Worm (Caenorhabditis elegans) whole organism, L2 larva: ENCODE measurements around the gene K01D12.9.
"Not testable (repeated sequence)": the region's sequence is repeated elsewhere in the genome, so short reads cannot be mapped to it uniquely, and the experiment has no call there.

Experiments
- F13H6.1 ChIP-seq: sonication (generic microtip); optimal IDR thresholded peaks from 2 replicates; lab custom pipeline; 2016; ENCODE audit warnings: missing genetic modification characterization, missing compliant biosample characterization
- ZK546.5 ChIP-seq: sonication (generic microtip); optimal IDR thresholded peaks from 2 replicates; lab custom pipeline; 2017; ENCODE audit warnings: missing biosample characterization, missing genetic modification characterization
- ama-1 ChIP-seq: fragments of 150-350 bp; optimal IDR thresholded peaks from 2 replicates; lab custom pipeline; 2018; ENCODE audit warnings: inconsistent platforms
- ceh-82 ChIP-seq: fragments of 150-350 bp; optimal IDR thresholded peaks from 2 replicates; lab custom pipeline; 2014; ENCODE audit warnings: missing biosample characterization, missing genetic modification characterization
- crh-2 ChIP-seq: sonication (generic microtip); optimal IDR thresholded peaks from 2 replicates; lab custom pipeline; 2017; ENCODE audit warnings: missing biosample characterization, missing genetic modification characterization
- egl-27 ChIP-seq: sonication (generic microtip); optimal IDR thresholded peaks from 3 replicates; lab custom pipeline; 2017; ENCODE audit warnings: missing biosample characterization, missing genetic modification reagents, missing genetic modification characterization
- elt-3 ChIP-seq: sonication (generic microtip); optimal IDR thresholded peaks from 2 replicates; lab custom pipeline; 2017; ENCODE audit warnings: missing biosample characterization, missing genetic modification characterization
- fos-1 ChIP-seq: fragments of 150-350 bp; optimal IDR thresholded peaks from 2 replicates; lab custom pipeline; 2014; ENCODE audit warnings: missing biosample characterization, missing genetic modification characterization
- gmeb-1 ChIP-seq: fragments of 150-350 bp; optimal IDR thresholded peaks from 2 replicates; lab custom pipeline; 2014; ENCODE audit warnings: missing biosample characterization, missing genetic modification characterization
- lin-11 ChIP-seq: fragments of 150-350 bp; sonication (generic microtip); optimal IDR thresholded peaks from 2 replicates; lab custom pipeline; 2014; ENCODE audit warnings: missing biosample characterization, missing genetic modification characterization, inconsistent platforms, mixed read lengths
- lin-13 ChIP-seq: fragments of 150-350 bp; optimal IDR thresholded peaks from 2 replicates; lab custom pipeline; 2014; ENCODE audit warnings: missing biosample characterization, missing genetic modification reagents, missing genetic modification characterization
- lin-39 ChIP-seq: fragments of 150-350 bp; optimal IDR thresholded peaks from 2 replicates; lab custom pipeline; 2014; ENCODE audit warnings: missing biosample characterization, missing genetic modification reagents, missing genetic modification characterization
- mab-5 ChIP-seq: fragments of 150-350 bp; optimal IDR thresholded peaks from 2 replicates; lab custom pipeline; 2014; ENCODE audit warnings: missing biosample characterization, missing genetic modification characterization
- mbf-1 ChIP-seq: sonication (generic microtip); optimal IDR thresholded peaks from 2 replicates; lab custom pipeline; 2017; ENCODE audit warnings: missing biosample characterization, missing genetic modification characterization
- mdl-1 ChIP-seq, 2 experiments: fragments of 150-350 bp in 1 of 2; sonication (generic microtip) in 1 of 2; optimal IDR thresholded peaks; 2 replicates each; lab custom pipeline; 2017; ENCODE audit warnings: missing biosample characterization in 2 of 2, missing genetic modification characterization in 2 of 2
- nhr-10 ChIP-seq: sonication (generic microtip); optimal IDR thresholded peaks from 2 replicates; lab custom pipeline; 2017; ENCODE audit warnings: missing biosample characterization, missing genetic modification characterization
- nhr-11 ChIP-seq: fragments of 150-350 bp; optimal IDR thresholded peaks from 2 replicates; lab custom pipeline; 2014; ENCODE audit warnings: missing biosample characterization, missing genetic modification characterization
- nhr-129 ChIP-seq: fragments of 150-350 bp; optimal IDR thresholded peaks from 2 replicates; lab custom pipeline; 2014; ENCODE audit warnings: missing biosample characterization, missing genetic modification characterization
- nhr-21 ChIP-seq: fragments of 150-350 bp; optimal IDR thresholded peaks from 2 replicates; lab custom pipeline; 2014; ENCODE audit warnings: missing biosample characterization, missing genetic modification characterization
- nhr-237 ChIP-seq: fragments of 150-350 bp; optimal IDR thresholded peaks from 2 replicates; lab custom pipeline; 2014; ENCODE audit warnings: missing biosample characterization, missing genetic modification characterization
- nhr-25 ChIP-seq: fragments of 150-350 bp; sonication (generic microtip); optimal IDR thresholded peaks from 3 replicates; lab custom pipeline; 2014; ENCODE audit warnings: missing biosample characterization, missing genetic modification characterization
- nhr-6 ChIP-seq: fragments of 150-350 bp; optimal IDR thresholded peaks from 2 replicates; lab custom pipeline; 2014; ENCODE audit warnings: missing biosample characterization, missing genetic modification characterization
- nhr-77 ChIP-seq: fragments of 150-350 bp; optimal IDR thresholded peaks from 2 replicates; lab custom pipeline; 2014; ENCODE audit warnings: missing biosample characterization, missing genetic modification characterization
- sem-4 ChIP-seq: fragments of 150-350 bp; optimal IDR thresholded peaks from 2 replicates; lab custom pipeline; 2014; ENCODE audit warnings: missing biosample characterization, missing genetic modification reagents, missing genetic modification characterization
- skn-1 ChIP-seq: sonication (generic microtip); optimal IDR thresholded peaks from 2 replicates; lab custom pipeline; 2017; ENCODE audit warnings: missing biosample characterization, missing genetic modification characterization
- sma-3 ChIP-seq: sonication (generic microtip); optimal IDR thresholded peaks from 2 replicates; lab custom pipeline; 2016; ENCODE audit warnings: missing genetic modification reagents, missing genetic modification characterization, missing compliant biosample characterization
- sma-9 ChIP-seq, 2 experiments: fragments of 150-350 bp in 1 of 2; sonication (generic microtip) in 1 of 2; optimal IDR thresholded peaks; 2 replicates each; lab custom pipeline; 2014 to 2016; ENCODE audit warnings: missing genetic modification characterization in 2 of 2, mild to moderate bottlenecking in 1 of 2, missing biosample characterization in 1 of 2, missing compliant biosample characterization in 1 of 2, missing genetic modification reagents in 1 of 2, moderate library complexity in 1 of 2
- snpc-4 ChIP-seq: fragments of 150-350 bp; optimal IDR thresholded peaks from 2 replicates; lab custom pipeline; 2014; ENCODE audit warnings: missing biosample characterization, missing genetic modification characterization
- unc-39 ChIP-seq: fragments of 150-350 bp; optimal IDR thresholded peaks from 2 replicates; lab custom pipeline; 2014; ENCODE audit warnings: missing biosample characterization, missing genetic modification characterization
- unc-55 ChIP-seq: fragments of 150-350 bp; sonication (generic microtip); optimal IDR thresholded peaks from 3 replicates; lab custom pipeline; 2014; ENCODE audit warnings: missing biosample characterization, missing genetic modification reagents, missing genetic modification characterization
- unc-62 ChIP-seq: fragments of 150-350 bp; optimal IDR thresholded peaks from 2 replicates; lab custom pipeline; 2014; ENCODE audit warnings: missing biosample characterization, missing genetic modification reagents, missing genetic modification characterization
- zag-1 ChIP-seq: fragments of 150-350 bp; optimal IDR thresholded peaks from 2 replicates; lab custom pipeline; 2014; ENCODE audit warnings: missing biosample characterization, missing genetic modification characterization
- ztf-1 ChIP-seq: fragments of 200-800 bp; sonication (Bioruptor generic); conservative IDR thresholded peaks from 2 replicates; pipeline ENCODE4 v1.3.6; 2022; ENCODE audit warnings: missing genetic modification characterization, missing compliant biosample characterization
- ztf-4 ChIP-seq: fragments of 150-350 bp; optimal IDR thresholded peaks from 2 replicates; lab custom pipeline; 2014; ENCODE audit warnings: missing biosample characterization, missing genetic modification characterization

K01D12.9 gene

DNA sequence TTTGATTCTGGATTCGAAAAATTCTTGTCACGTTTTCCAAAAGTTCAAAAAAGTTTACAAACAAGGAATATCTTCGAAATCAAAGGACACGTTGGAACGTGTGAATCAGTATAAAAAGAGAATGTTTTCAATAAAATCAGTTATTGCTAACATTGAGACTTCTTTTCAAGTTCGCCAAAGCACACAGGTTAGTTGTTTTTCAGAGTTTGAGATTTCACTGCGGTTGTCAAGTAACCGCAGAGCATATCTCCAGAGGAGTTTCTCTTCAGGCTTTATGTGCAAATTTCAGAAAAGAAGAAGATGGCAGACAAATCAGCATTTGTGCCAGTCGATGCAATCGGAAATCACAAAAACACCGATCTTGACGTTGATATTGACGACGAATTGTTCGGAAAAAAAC, 18.3 kb downstream of the K01D12.9 start, which contains the start of gene K01D12.15:
K01D12.15 (plus strand) TSS at position 301 of the 400 bp plus-strand sequence.
- TF ChIP-seq F13H6.1 (tag; lab: Kevin White, UChicago) (no peak), ceh-82 (tag; lab: Kevin White, UChicago) (no peak), nhr-21 (tag; lab: Kevin White, UChicago) (no peak), mab-5 (tag; lab: Kevin White, UChicago) (no peak), nhr-77 (tag; lab: Kevin White, UChicago) (no peak), fos-1 (tag; lab: Kevin White, UChicago) (no peak), lin-39 (tag; lab: Kevin White, UChicago) (no peak), sma-3 (no peak), egl-27 (tag; lab: Kevin White, UChicago) (no peak), nhr-11 (no peak)

- TF ChIP-seq nhr-77 (tag; lab: Kevin White, UChicago) (no peak), egl-27 (tag; lab: Kevin White, UChicago) (no peak), unc-39 (tag; lab: Kevin White, UChicago) (no peak), gmeb-1 (tag; lab: Kevin White, UChicago) (no peak), nhr-237 (tag; lab: Kevin White, UChicago) (no peak), nhr-25 (no peak), F13H6.1 (tag; lab: Kevin White, UChicago) (no peak), nhr-129 (tag; lab: Kevin White, UChicago) (no peak)
- TF ChIP-seq, all 48 proteins: peak for 0
Measured at ce11 chrV:12377256-12377655, 27.2 kb downstream of the K01D12.9 start, which contains the start of gene K01D12.1. Gene K01D12.1, plus strand, starts transcription at chrV:12377556.

- TF ChIP-seq ztf-4; F13H6.1 (tag; lab: Kevin White, UChicago); sma-3: not testable (repeated sequence)
Measured at ce11 chrV:12374252-12374651, 30.2 kb downstream of the K01D12.9 start, which contains the start of gene F23H12.10. Gene F23H12.10, minus strand, starts transcription at chrV:12374263.

- TF ChIP-seq unc-39 (tag; lab: Kevin White, UChicago) (no peak), lin-13 (GFP tag; lab: Kevin White, UChicago) (no peak), nhr-6 (tag; lab: Kevin White, UChicago) (no peak), mdl-1 (tag; optimal IDR thresholded peaks at IDR 0.05; lab: Kevin White, UChicago) (no peak), nhr-21 (tag; lab: Kevin White, UChicago) (no peak), ama-1 (lab: Kevin White, UChicago) (no peak), ceh-82 (tag; lab: Kevin White, UChicago) (no peak)
- TF ChIP-seq, all 48 proteins: peak for 0
Measured at ce11 chrV:12371386-12371785, 33.1 kb downstream of the K01D12.9 start, which contains the start of gene F23H12.7. Gene F23H12.7, plus strand, starts transcription at chrV:12371686.

ce11 chrV:12369437-12369836, 35.0 kb downstream of the K01D12.9 start, which contains the start of gene gcy-13:
Gene gcy-13, minus strand, starts transcription at chrV:12369537.
- TF ChIP-seq crh-2 (tag; lab: Kevin White, UChicago) = no peak
- no peak for TF ChIP-seq snpc-4 (tag; lab: Kevin White, UChicago)
- no peak for TF ChIP-seq lin-11 (tag; lab: Kevin White, UChicago)
- no peak for TF ChIP-seq ztf-1 (GFP tag; lab: Robert Waterston, UW)
- TF ChIP-seq elt-3 (tag; lab: Kevin White, UChicago) = no peak
- TF ChIP-seq sma-9 (GFP tag; optimal IDR thresholded peaks at IDR 0.05; lab: Kevin White, UChicago) = no peak
- TF ChIP-seq sma-9 (tag; optimal IDR thresholded peaks at IDR 0.05; lab: Kevin White, UChicago) = no peak
- no peak for TF ChIP-seq mdl-1 (tag; optimal IDR thresholded peaks at IDR 0.05; lab: Kevin White, UChicago)
- no peak for TF ChIP-seq lin-39 (tag; lab: Kevin White, UChicago)
- no peak for TF ChIP-seq zag-1 (tag; lab: Kevin White, UChicago)
- no peak for TF ChIP-seq sem-4 (tag; lab: Kevin White, UChicago)
- TF ChIP-seq ZK546.5 (tag; lab: Kevin White, UChicago) = no peak
- no peak for TF ChIP-seq mbf-1 (tag; lab: Kevin White, UChicago)
- no peak for TF ChIP-seq skn-1 (tag; lab: Kevin White, UChicago)
- TF ChIP-seq unc-55 = no peak
- no peak for TF ChIP-seq nhr-10 (tag; lab: Kevin White, UChicago)
- TF ChIP-seq unc-62 (GFP tag; lab: Kevin White, UChicago) = no peak
